Worm (Caenorhabditis elegans) whole organism, midembryonic: ENCODE results near the gene nit-1.

Experiments
- T22C8.4 ChIP-seq: fragments of 200-800 bp; sonication (Bioruptor generic); IDR thresholded peaks from 2 replicates; pipeline ENCODE4 v1.3.6; 2022; ENCODE audit warnings: missing genetic modification characterization, missing compliant biosample characterization
- cog-1 ChIP-seq: sonication (generic microtip); optimal IDR thresholded peaks from 2 replicates; lab custom pipeline; 2016; ENCODE audit warnings: missing genetic modification characterization, missing compliant biosample characterization
- flt-1 ChIP-seq: fragments of 200-800 bp; sonication (Bioruptor generic); IDR thresholded peaks from 2 replicates; pipeline ENCODE4 v1.3.6; 2022; ENCODE audit warnings: missing genetic modification characterization, missing compliant biosample characterization
- klf-2 ChIP-seq: fragments of 200-800 bp; sonication (Bioruptor generic); conservative IDR thresholded peaks from 2 replicates; pipeline ENCODE4 v1.3.6; 2022; ENCODE audit warnings: missing genetic modification reagents, missing genetic modification characterization, missing compliant biosample characterization
- med-1 ChIP-seq: sonication (generic microtip); optimal IDR thresholded peaks from 2 replicates; lab custom pipeline; 2017; ENCODE audit warnings: missing genetic modification characterization, mild to moderate bottlenecking, missing compliant biosample characterization, antibody characterized with exemption, missing genetic modification reagents; ENCODE audit not compliant: insufficient read depth
- ref-1 ChIP-seq: fragments of 200-800 bp; sonication (Bioruptor generic); conservative IDR thresholded peaks from 2 replicates; pipeline ENCODE4 v1.3.6; 2022; ENCODE audit warnings: missing genetic modification reagents, missing genetic modification characterization, missing compliant biosample characterization
- tab-1 ChIP-seq: fragments of 200-800 bp; sonication (Bioruptor generic); IDR thresholded peaks from 2 replicates; pipeline ENCODE4 v1.3.6; 2022; ENCODE audit warnings: missing genetic modification characterization, missing compliant biosample characterization
- ztf-23 ChIP-seq: fragments of 200-800 bp; sonication (Bioruptor generic); IDR thresholded peaks from 2 replicates; pipeline ENCODE4 v1.3.6; 2022; ENCODE audit warnings: missing genetic modification reagents, missing genetic modification characterization, missing compliant biosample characterization
- ztf-29 ChIP-seq: fragments of 200-800 bp; sonication (Bioruptor generic); IDR thresholded peaks from 2 replicates; pipeline ENCODE4 v1.3.6; 2022; ENCODE audit warnings: missing genetic modification reagents, missing genetic modification characterization, missing compliant biosample characterization

The nit-1 gene

ce11 chrIII:3957119-3957739 lies 35.2 kb downstream of the nit-1 start:
- TF ChIP-seq flt-1 (GFP tag; lab: Robert Waterston, UW) (no peak), tab-1 (GFP tag; lab: Robert Waterston, UW) (no peak), ztf-29 (no peak), ztf-23 (GFP tag; lab: Robert Waterston, UW) (no peak)

ce11 chrIII:3957850-3958249 lies 35.8 kb downstream of the nit-1 start:
- TF ChIP-seq ref-1, result no peak
- no peak for TF ChIP-seq klf-2 (GFP tag; lab: Robert Waterston, UW)
- TF ChIP-seq cog-1, result no peak
- TF ChIP-seq ztf-23 (GFP tag; lab: Robert Waterston, UW), result no peak
- no peak for TF ChIP-seq T22C8.4 (GFP tag; lab: Robert Waterston, UW)
- TF ChIP-seq tab-1 (GFP tag; lab: Robert Waterston, UW), result no peak
- TF ChIP-seq flt-1 (GFP tag; lab: Robert Waterston, UW), result no peak
- no peak for TF ChIP-seq med-1 (GFP tag; lab: Kevin White, UChicago)
- no peak for TF ChIP-seq ztf-29

ce11 chrIII:3959206-3959605 lies 37.2 kb downstream of the nit-1 start:
- no peak for TF ChIP-seq klf-2 (GFP tag; lab: Robert Waterston, UW)
- TF ChIP-seq cog-1, result no peak
- no peak for TF ChIP-seq ref-1
- TF ChIP-seq tab-1 (GFP tag; lab: Robert Waterston, UW), result no peak
- no peak for TF ChIP-seq med-1 (GFP tag; lab: Kevin White, UChicago)
- TF ChIP-seq ztf-23 (GFP tag; lab: Robert Waterston, UW), result no peak
- no peak for TF ChIP-seq ztf-29
- TF ChIP-seq flt-1 (GFP tag; lab: Robert Waterston, UW), result no peak
- no peak for TF ChIP-seq T22C8.4 (GFP tag; lab: Robert Waterston, UW)

ce11 chrIII:3959987-3960386 lies 38.0 kb downstream of the nit-1 start, which contains the start of gene R10E9.3:
TSS of gene R10E9.3 (plus strand) at chrIII:3960221.
- TF ChIP-seq cog-1 (no peak), T22C8.4 (GFP tag; lab: Robert Waterston, UW) (no peak), klf-2 (GFP tag; lab: Robert Waterston, UW) (no peak), tab-1 (GFP tag; lab: Robert Waterston, UW) (no peak), ztf-29 (no peak), ref-1 (no peak), med-1 (GFP tag; lab: Kevin White, UChicago) (no peak), flt-1 (GFP tag; lab: Robert Waterston, UW) (no peak), ztf-23 (GFP tag; lab: Robert Waterston, UW) (no peak)

ce11 chrIII:3964237-3964636 lies 42.2 kb downstream of the nit-1 start, which contains the start of gene R10E9.2:
TSS of gene R10E9.2 (minus strand) at chrIII:3964337.
- no peak for TF ChIP-seq ref-1
- no peak for TF ChIP-seq cog-1
- TF ChIP-seq tab-1 (GFP tag; lab: Robert Waterston, UW), result no peak
- TF ChIP-seq ztf-29, result no peak
- TF ChIP-seq flt-1 (GFP tag; lab: Robert Waterston, UW), result no peak
- no peak for TF ChIP-seq ztf-23 (GFP tag; lab: Robert Waterston, UW)
- no peak for TF ChIP-seq med-1 (GFP tag; lab: Kevin White, UChicago)
- TF ChIP-seq klf-2 (GFP tag; lab: Robert Waterston, UW), result no peak
- TF ChIP-seq T22C8.4 (GFP tag; lab: Robert Waterston, UW), result no peak

- no peak for TF ChIP-seq T22C8.4 (GFP tag; lab: Robert Waterston, UW)
- no peak for TF ChIP-seq ztf-29
- TF ChIP-seq tab-1 (GFP tag; lab: Robert Waterston, UW), result no peak
- no peak for TF ChIP-seq ztf-23 (GFP tag; lab: Robert Waterston, UW)
- TF ChIP-seq ref-1, result no peak
- no peak for TF ChIP-seq cog-1
- no peak for TF ChIP-seq med-1 (GFP tag; lab: Kevin White, UChicago)
Observed at ce11 chrIII:3966143-3966542, 44.1 kb downstream of the nit-1 start.

ce11 chrIII:3969133-3969532 lies 47.1 kb downstream of the nit-1 start:
- TF ChIP-seq tab-1 (GFP tag; lab: Robert Waterston, UW) (no peak), flt-1 (GFP tag; lab: Robert Waterston, UW) (no peak), cog-1 (no peak), ref-1 (no peak), ztf-29 (no peak), med-1 (GFP tag; lab: Kevin White, UChicago) (no peak), klf-2 (GFP tag; lab: Robert Waterston, UW) (no peak), ztf-23 (GFP tag; lab: Robert Waterston, UW) (no peak), T22C8.4 (GFP tag; lab: Robert Waterston, UW) (no peak)

ce11 chrIII:3970395-3970794 lies 48.4 kb downstream of the nit-1 start:
- TF ChIP-seq med-1 (GFP tag; lab: Kevin White, UChicago) (no peak), flt-1 (GFP tag; lab: Robert Waterston, UW) (no peak), cog-1 (no peak), ztf-23 (GFP tag; lab: Robert Waterston, UW) (no peak), klf-2 (GFP tag; lab: Robert Waterston, UW) (no peak), ztf-29 (no peak)

ce11 chrIII:3972687-3973086 lies 50.7 kb downstream of the nit-1 start, which contains the start of gene R10E9.4:
TSS of gene R10E9.4 (minus strand) at chrIII:3972787.
- no peak for TF ChIP-seq ztf-29
- TF ChIP-seq flt-1 (GFP tag; lab: Robert Waterston, UW), result no peak
- TF ChIP-seq ztf-23 (GFP tag; lab: Robert Waterston, UW), result no peak
- no peak for TF ChIP-seq med-1 (GFP tag; lab: Kevin White, UChicago)
- TF ChIP-seq T22C8.4 (GFP tag; lab: Robert Waterston, UW), result no peak
- TF ChIP-seq cog-1, result no peak
- TF ChIP-seq klf-2 (GFP tag; lab: Robert Waterston, UW), result no peak
- no peak for TF ChIP-seq tab-1 (GFP tag; lab: Robert Waterston, UW)
